Worm (Caenorhabditis elegans) whole organism, late embryonic: Measurements from ENCODE around the gene T05H10.8.

Source experiments
- C08G9.2 ChIP-seq: sonication (generic microtip); optimal IDR thresholded peaks from 2 replicates; lab custom pipeline; 2016; ENCODE audit warnings: mild to moderate bottlenecking, missing genetic modification characterization, moderate library complexity, missing compliant biosample characterization
- K02D7.2 ChIP-seq: sonication (generic microtip); optimal IDR thresholded peaks from 2 replicates; lab custom pipeline; 2017; ENCODE audit warnings: mild to moderate bottlenecking, missing genetic modification characterization, missing compliant biosample characterization
- K09A11.1 ChIP-seq: sonication (generic microtip); optimal IDR thresholded peaks from 2 replicates; lab custom pipeline; 2017; ENCODE audit warnings: antibody characterized with exemption, mild to moderate bottlenecking, missing genetic modification characterization, missing compliant biosample characterization; ENCODE audit not compliant: insufficient read depth
- T23F11.4 ChIP-seq: fragments of 200-800 bp; sonication (Bioruptor generic); optimal IDR thresholded peaks from 2 replicates; lab custom pipeline; 2018; ENCODE audit warnings: mild to moderate bottlenecking, missing genetic modification characterization, missing compliant biosample characterization
- ahr-1 ChIP-seq: sonication (generic microtip); optimal IDR thresholded peaks from 2 replicates; lab custom pipeline; 2016; ENCODE audit warnings: missing genetic modification characterization, missing compliant biosample characterization
- ceh-18 ChIP-seq: sonication (generic microtip); optimal IDR thresholded peaks from 2 replicates; lab custom pipeline; 2016; ENCODE audit warnings: missing genetic modification characterization, missing compliant biosample characterization
- ceh-19 ChIP-seq: fragments of 200-800 bp; sonication (Bioruptor generic); optimal IDR thresholded peaks from 2 replicates; lab custom pipeline; 2018; ENCODE audit warnings: mild to moderate bottlenecking, missing genetic modification characterization, missing compliant biosample characterization
- ceh-2 ChIP-seq: sonication (generic microtip); optimal IDR thresholded peaks from 2 replicates; lab custom pipeline; 2016; ENCODE audit warnings: missing genotype, missing genetic modification characterization, missing compliant biosample characterization
- ceh-22 ChIP-seq: sonication (generic microtip); optimal IDR thresholded peaks from 2 replicates; lab custom pipeline; 2017; ENCODE audit warnings: missing biosample characterization, missing genetic modification characterization
- ceh-30 ChIP-seq: fragments of 150-350 bp; optimal IDR thresholded peaks from 2 replicates; lab custom pipeline; 2014; ENCODE audit warnings: missing biosample characterization, missing genetic modification characterization
- ceh-31 ChIP-seq: sonication (generic microtip); optimal IDR thresholded peaks from 2 replicates; lab custom pipeline; 2016; ENCODE audit warnings: missing genetic modification characterization, missing compliant biosample characterization
- ceh-34 ChIP-seq: sonication (generic microtip); optimal IDR thresholded peaks from 2 replicates; lab custom pipeline; 2016; ENCODE audit warnings: mild to moderate bottlenecking, missing genetic modification characterization, missing compliant biosample characterization
- ceh-48 ChIP-seq: sonication (generic microtip); optimal IDR thresholded peaks from 2 replicates; lab custom pipeline; 2016; ENCODE audit warnings: missing genetic modification characterization, inconsistent platforms, missing compliant biosample characterization
- ceh-9 ChIP-seq: sonication (generic microtip); optimal IDR thresholded peaks from 2 replicates; lab custom pipeline; 2016; ENCODE audit warnings: mild to moderate bottlenecking, missing genetic modification characterization, inconsistent platforms, missing compliant biosample characterization
- elt-2 ChIP-seq: sonication (generic microtip); optimal IDR thresholded peaks from 2 replicates; lab custom pipeline; 2016; ENCODE audit warnings: missing genetic modification reagents, missing genetic modification characterization, missing compliant biosample characterization
- elt-4 ChIP-seq: sonication (generic microtip); optimal IDR thresholded peaks from 2 replicates; lab custom pipeline; 2016; ENCODE audit warnings: missing genetic modification characterization, missing compliant biosample characterization
- ets-4 ChIP-seq: sonication (generic microtip); optimal IDR thresholded peaks from 2 replicates; lab custom pipeline; 2016; ENCODE audit warnings: missing genetic modification characterization, missing compliant biosample characterization
- eyg-1 ChIP-seq: sonication (generic microtip); optimal IDR thresholded peaks from 2 replicates; lab custom pipeline; 2016; ENCODE audit warnings: missing genotype, missing genetic modification characterization, missing compliant biosample characterization
- fax-1 ChIP-seq: sonication (generic microtip); optimal IDR thresholded peaks from 2 replicates; lab custom pipeline; 2016; ENCODE audit warnings: missing genotype, missing genetic modification characterization, missing compliant biosample characterization
- fkh-10 ChIP-seq: fragments of 150-350 bp; optimal IDR thresholded peaks from 2 replicates; lab custom pipeline; 2014; ENCODE audit warnings: missing biosample characterization, missing genetic modification reagents, missing genetic modification characterization
- gmeb-2 ChIP-seq: sonication (generic microtip); optimal IDR thresholded peaks from 2 replicates; lab custom pipeline; 2016; ENCODE audit warnings: missing genetic modification characterization, inconsistent platforms, missing compliant biosample characterization
- hlh-15 ChIP-seq: sonication (generic microtip); optimal IDR thresholded peaks from 2 replicates; lab custom pipeline; 2016; ENCODE audit warnings: missing genetic modification characterization, missing compliant biosample characterization
- hlh-30 ChIP-seq: sonication (generic microtip); optimal IDR thresholded peaks from 2 replicates; lab custom pipeline; 2017; ENCODE audit warnings: antibody characterized with exemption, missing genetic modification characterization, missing compliant biosample characterization; ENCODE audit not compliant: insufficient read depth
- lin-11 ChIP-seq: fragments of 200-800 bp; sonication (Bioruptor generic); optimal IDR thresholded peaks from 2 replicates; lab custom pipeline; 2018; ENCODE audit warnings: mild to moderate bottlenecking, missing genetic modification characterization, missing compliant biosample characterization
- mec-3 ChIP-seq: sonication (generic microtip); optimal IDR thresholded peaks from 2 replicates; lab custom pipeline; 2016; ENCODE audit warnings: borderline replicate concordance, missing genetic modification characterization, missing compliant biosample characterization
- nfya-1 ChIP-seq: sonication (generic microtip); optimal IDR thresholded peaks from 2 replicates; lab custom pipeline; 2017; ENCODE audit warnings: missing genetic modification characterization, mild to moderate bottlenecking, missing compliant biosample characterization, antibody characterized with exemption, moderate library complexity
- nhr-232 ChIP-seq: sonication (generic microtip); optimal IDR thresholded peaks from 2 replicates; lab custom pipeline; 2016; ENCODE audit warnings: missing genetic modification characterization, missing compliant biosample characterization
- pag-3 ChIP-seq: sonication (generic microtip); optimal IDR thresholded peaks from 2 replicates; lab custom pipeline; 2016; ENCODE audit warnings: missing compliant biosample characterization, missing genetic modification characterization, borderline replicate concordance
- pha-2 ChIP-seq: sonication (generic microtip); optimal IDR thresholded peaks from 2 replicates; lab custom pipeline; 2017; ENCODE audit warnings: mild to moderate bottlenecking, missing genetic modification characterization, missing compliant biosample characterization
- pha-4 ChIP-seq: fragments of 150-350 bp; optimal IDR thresholded peaks from 2 replicates; lab custom pipeline; 2018; ENCODE audit warnings: missing biosample characterization, missing genetic modification reagents, missing genetic modification characterization
- pros-1 ChIP-seq: fragments of 150-350 bp; optimal IDR thresholded peaks from 2 replicates; lab custom pipeline; 2014; ENCODE audit warnings: missing biosample characterization, missing genetic modification reagents, missing genetic modification characterization
- ref-2 ChIP-seq: sonication (generic microtip); optimal IDR thresholded peaks from 2 replicates; lab custom pipeline; 2016; ENCODE audit warnings: missing genetic modification characterization, missing compliant biosample characterization
- sdc-2 ChIP-seq: sonication (generic microtip); optimal IDR thresholded peaks from 2 replicates; lab custom pipeline; 2016; ENCODE audit warnings: missing genotype, missing genetic modification characterization, missing compliant biosample characterization
- sox-4 ChIP-seq: sonication (generic microtip); optimal IDR thresholded peaks from 2 replicates; lab custom pipeline; 2017; ENCODE audit warnings: mild to moderate bottlenecking, missing genetic modification characterization, inconsistent platforms, missing compliant biosample characterization
- syd-9 ChIP-seq: sonication (generic microtip); optimal IDR thresholded peaks from 2 replicates; lab custom pipeline; 2016; ENCODE audit warnings: mild to moderate bottlenecking, missing genetic modification characterization, moderate library complexity, missing compliant biosample characterization
- tbx-7 ChIP-seq: sonication (generic microtip); optimal IDR thresholded peaks from 2 replicates; lab custom pipeline; 2016; ENCODE audit warnings: missing genotype, missing genetic modification characterization, missing compliant biosample characterization
- ttx-3 ChIP-seq: sonication (generic microtip); optimal IDR thresholded peaks from 2 replicates; lab custom pipeline; 2016; ENCODE audit warnings: missing genetic modification reagents, missing genetic modification characterization, missing compliant biosample characterization
- unc-42 ChIP-seq: sonication (generic microtip); optimal IDR thresholded peaks from 2 replicates; lab custom pipeline; 2016; ENCODE audit warnings: missing genotype, missing genetic modification characterization, missing compliant biosample characterization
- unc-55 ChIP-seq: sonication (generic microtip); optimal IDR thresholded peaks from 2 replicates; lab custom pipeline; 2017; ENCODE audit warnings: missing biosample characterization, missing genetic modification reagents, missing genetic modification characterization
- unc-86 ChIP-seq: sonication (generic microtip); optimal IDR thresholded peaks from 2 replicates; lab custom pipeline; 2016; ENCODE audit warnings: missing genetic modification characterization, missing compliant biosample characterization
- zip-5 ChIP-seq: sonication (generic microtip); optimal IDR thresholded peaks from 2 replicates; lab custom pipeline; 2016; ENCODE audit warnings: missing genetic modification characterization, missing compliant biosample characterization

The T05H10.8 gene

ce11 chrII:8099212-8099784 lies 40.4 kb downstream of the T05H10.8 start:
- TF ChIP-seq pha-4, result no peak
- no peak for TF ChIP-seq unc-42 (tag; lab: Kevin White, UChicago)
- peak; percentile 40 for TF ChIP-seq hlh-30 (tag; lab: Kevin White, UChicago)
- TF ChIP-seq pros-1 (tag; lab: Kevin White, UChicago), result no peak
- TF ChIP-seq, all 69 proteins: peak for 1

DNA sequence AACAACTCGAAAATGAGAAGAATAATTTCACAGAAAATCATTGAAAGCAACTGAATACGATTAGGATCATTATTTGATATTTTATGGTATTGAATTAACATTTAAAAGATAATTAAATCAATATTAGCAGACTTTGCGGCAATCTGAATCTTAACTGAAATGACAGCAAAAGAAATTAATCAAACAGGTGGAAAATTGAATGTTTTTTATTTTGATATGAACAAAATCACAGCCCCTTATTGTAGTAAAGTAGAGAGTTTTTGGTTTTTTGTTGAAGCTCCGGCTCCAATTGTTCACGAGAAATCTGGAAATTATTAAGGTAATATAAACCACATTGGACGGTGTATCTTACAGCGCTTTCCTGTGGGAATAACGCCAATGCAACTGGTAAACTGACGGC lies 43.2 kb downstream of the T05H10.8 start, which contains the start of gene sre-2:
Gene sre-2 (minus strand): TSS at position 101 of the 400 bp plus-strand sequence.
- TF ChIP-seq ceh-22 (tag; lab: Kevin White, UChicago) (no peak), pag-3 (tag; lab: Kevin White, UChicago) (no peak), sdc-2 (no peak), tbx-7 (tag; lab: Kevin White, UChicago) (no peak), K02D7.2 (tag; lab: Kevin White, UChicago) (no peak), sox-4 (tag; lab: Kevin White, UChicago) (no peak), ceh-2 (tag; lab: Kevin White, UChicago) (no peak), fkh-10 (GFP tag; lab: Kevin White, UChicago) (no peak), nfya-1 (tag; lab: Kevin White, UChicago) (no peak), elt-2 (tag; lab: Kevin White, UChicago) (no peak), ceh-31 (no peak), K09A11.1 (tag; lab: Kevin White, UChicago) (no peak), ttx-3 (tag; lab: Kevin White, UChicago) (no peak), zip-5 (no peak), pros-1 (tag; lab: Kevin White, UChicago) (no peak), pha-4 (no peak), unc-42 (tag; lab: Kevin White, UChicago) (no peak), ets-4 (tag; lab: Kevin White, UChicago) (no peak), ref-2 (tag; lab: Kevin White, UChicago) (no peak), ceh-34 (no peak)

DNA sequence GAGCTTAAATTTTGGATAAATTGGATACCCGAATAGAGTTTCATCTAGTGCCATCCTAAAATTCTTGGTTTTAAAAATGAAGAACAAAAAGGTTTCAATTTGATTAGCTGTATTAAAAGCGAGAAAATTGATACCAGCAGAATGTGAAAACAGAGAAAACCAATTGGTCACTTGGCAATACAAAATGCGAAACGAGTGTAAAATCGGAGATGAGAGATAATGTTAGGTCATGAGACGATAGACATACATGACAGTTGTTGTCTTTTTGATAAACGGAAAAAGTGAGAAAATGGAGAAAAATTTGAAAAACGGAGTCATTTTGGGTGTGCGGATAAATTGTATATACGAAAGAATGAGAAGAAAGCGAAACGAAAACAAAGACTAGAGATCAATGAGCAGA lies 46.1 kb downstream of the T05H10.8 start, which contains the start of gene sfxn-5:
Gene sfxn-5 (minus strand): TSS at position 55 of the 400 bp plus-strand sequence.
- TF ChIP-seq eyg-1 (tag; lab: Kevin White, UChicago) (no peak), ceh-18 (tag; lab: Kevin White, UChicago) (peak; percentile 50), pag-3 (tag; lab: Kevin White, UChicago) (no peak), lin-11 (tag; lab: Kevin White, UChicago) (no peak), ceh-31 (no peak), nhr-232 (tag; lab: Kevin White, UChicago) (no peak), unc-55 (GFP tag; lab: Kevin White, UChicago) (peak; percentile 35)
- TF ChIP-seq, all 69 proteins: peak for 2

DNA sequence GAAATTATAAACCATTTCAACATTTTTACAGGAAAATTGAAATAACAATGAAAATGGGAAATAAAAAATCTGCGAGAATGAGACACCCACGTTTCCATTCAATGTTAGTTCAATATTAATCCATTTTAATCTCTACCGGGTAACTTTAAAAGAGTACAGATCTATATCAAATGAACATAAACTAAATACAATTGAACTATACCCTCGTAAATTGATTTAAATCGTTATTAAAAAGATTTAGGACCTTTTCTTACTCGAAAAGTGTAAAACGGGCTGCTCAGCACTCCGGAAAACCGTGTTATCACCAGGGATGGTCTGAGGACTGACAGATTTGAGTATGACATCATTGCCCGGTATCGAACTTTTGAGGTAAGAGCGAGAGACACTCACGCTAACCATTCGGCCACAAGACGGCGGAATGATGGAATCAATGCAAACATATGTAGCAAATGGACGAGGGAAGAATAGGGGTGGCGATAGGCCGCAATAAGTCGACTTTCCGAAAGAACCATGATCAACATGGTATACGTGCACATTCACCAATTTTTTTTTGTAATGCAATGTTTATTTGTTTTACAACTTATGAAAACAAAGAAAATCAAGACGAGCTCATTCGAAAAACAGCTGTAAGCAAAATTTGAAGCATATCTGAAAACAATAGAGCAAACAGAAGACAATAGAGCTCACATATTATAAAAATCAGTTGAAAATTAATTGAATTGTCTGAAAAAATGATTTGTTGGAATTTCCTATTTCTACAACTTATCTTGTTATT lies 48.2 kb downstream of the T05H10.8 start, which contains the start of the genes chst-1 and C41C4.9:
Gene chst-1 (minus strand): TSS at position 51 of the 775 bp plus-strand sequence.
Gene C41C4.9 (plus strand): TSS at position 725 of the 775 bp plus-strand sequence.
- TF ChIP-seq sdc-2 (peak; percentile 86), syd-9 (tag; lab: Kevin White, UChicago) (peak; percentile 90), ceh-9 (peak; percentile 89), ceh-30 (tag; lab: Kevin White, UChicago) (peak; percentile 73), fax-1 (tag; lab: Kevin White, UChicago) (peak; percentile 87), ceh-34 (peak; percentile 92), ahr-1 (tag; lab: Kevin White, UChicago) (peak; percentile 91), mec-3 (no peak), C08G9.2 (tag; lab: Kevin White, UChicago) (peak; percentile 80), K02D7.2 (tag; lab: Kevin White, UChicago) (peak; percentile 89), ceh-48 (tag; lab: Kevin White, UChicago) (peak; percentile 82), elt-2 (tag; lab: Kevin White, UChicago) (peak; percentile 97), eyg-1 (tag; lab: Kevin White, UChicago) (peak; percentile 93), T23F11.4 (GFP tag; lab: Kevin White, UChicago) (peak; percentile 88), gmeb-2 (tag; lab: Kevin White, UChicago) (peak; percentile 93), ceh-22 (tag; lab: Kevin White, UChicago) (peak; percentile 56), nhr-232 (tag; lab: Kevin White, UChicago) (peak; percentile 89), unc-55 (GFP tag; lab: Kevin White, UChicago) (peak; percentile 16), unc-86 (tag; lab: Kevin White, UChicago) (peak; percentile 90), hlh-15 (tag; lab: Kevin White, UChicago) (peak; percentile 88), zip-5 (peak; percentile 67), ets-4 (tag; lab: Kevin White, UChicago) (peak; percentile 77), ceh-19 (peak; percentile 94), unc-42 (tag; lab: Kevin White, UChicago) (peak; percentile 26), elt-4 (peak; percentile 73), pha-2 (tag; lab: Kevin White, UChicago) (peak; percentile 92), sox-4 (tag; lab: Kevin White, UChicago) (peak; percentile 92), ceh-31 (peak; percentile 84)
